Worm (Caenorhabditis elegans) whole organism, mixed stage, embryonic: ENCODE data around the gene prx-5.

ENCODE experiments used
- M03D4.4 ChIP-seq: sonication (generic microtip); optimal IDR thresholded peaks from 2 replicates; lab custom pipeline; 2017; ENCODE audit warnings: mild to moderate bottlenecking, missing genetic modification characterization, missing compliant biosample characterization
- bed-3 ChIP-seq: fragments of 200-800 bp; sonication (Bioruptor generic); optimal IDR thresholded peaks from 3 replicates; lab custom pipeline; 2018; ENCODE audit warnings: mild to moderate bottlenecking, missing genetic modification characterization, moderate library complexity, missing compliant biosample characterization
- ceh-39 ChIP-seq: fragments of 150-350 bp; optimal IDR thresholded peaks from 2 replicates; lab custom pipeline; 2014; ENCODE audit warnings: missing biosample characterization, missing genetic modification characterization
- ceh-43 ChIP-seq: fragments of 200-800 bp; sonication (Bioruptor generic); optimal IDR thresholded peaks from 2 replicates; lab custom pipeline; 2018; ENCODE audit warnings: mild to moderate bottlenecking, missing genetic modification characterization, moderate library complexity, missing compliant biosample characterization
- ceh-83 ChIP-seq: fragments of 200-800 bp; sonication (Bioruptor generic); optimal IDR thresholded peaks from 2 replicates; lab custom pipeline; 2018; ENCODE audit warnings: mild to moderate bottlenecking, missing genetic modification characterization, missing compliant biosample characterization
- elt-3 ChIP-seq: fragments of 150-350 bp; optimal IDR thresholded peaks from 2 replicates; lab custom pipeline; 2014; ENCODE audit warnings: missing biosample characterization, missing genetic modification characterization
- flh-1 ChIP-seq: fragments of 200-800 bp; sonication (Bioruptor generic); optimal IDR thresholded peaks from 2 replicates; lab custom pipeline; 2018; ENCODE audit warnings: mild to moderate bottlenecking, missing genetic modification characterization, moderate library complexity, missing compliant biosample characterization
- ham-2 ChIP-seq: fragments of 200-800 bp; sonication (Bioruptor generic); optimal IDR thresholded peaks from 2 replicates; lab custom pipeline; 2018; ENCODE audit warnings: mild to moderate bottlenecking, missing genetic modification characterization, missing compliant biosample characterization
- lin-13 ChIP-seq: fragments of 150-350 bp; optimal IDR thresholded peaks from 2 replicates; lab custom pipeline; 2014; ENCODE audit warnings: missing biosample characterization, missing genetic modification characterization
- lin-32 ChIP-seq: fragments of 200-800 bp; sonication (Bioruptor generic); optimal IDR thresholded peaks from 2 replicates; lab custom pipeline; 2018; ENCODE audit warnings: mild to moderate bottlenecking, missing genetic modification characterization, missing compliant biosample characterization
- mep-1 ChIP-seq: fragments of 150-350 bp; optimal IDR thresholded peaks from 2 replicates; lab custom pipeline; 2017; ENCODE audit warnings: missing biosample characterization, missing genetic modification reagents, missing genetic modification characterization, inconsistent platforms
- mls-2 ChIP-seq: sonication (generic microtip); optimal IDR thresholded peaks from 2 replicates; lab custom pipeline; 2016; ENCODE audit warnings: mild to moderate bottlenecking, missing genetic modification characterization, moderate library complexity, missing compliant biosample characterization
- nhr-2 ChIP-seq: fragments of 150-350 bp; optimal IDR thresholded peaks from 2 replicates; lab custom pipeline; 2014; ENCODE audit warnings: missing biosample characterization, missing genetic modification characterization
- pha-4 ChIP-seq: fragments of 150-350 bp; optimal IDR thresholded peaks from 2 replicates; lab custom pipeline; 2018; ENCODE audit warnings: missing biosample characterization, missing genetic modification reagents, missing genetic modification characterization
- sptf-1 ChIP-seq: sonication (generic microtip); optimal IDR thresholded peaks from 2 replicates; lab custom pipeline; 2017; ENCODE audit warnings: mild to moderate bottlenecking, missing genetic modification characterization, moderate library complexity, missing compliant biosample characterization
- unc-120 ChIP-seq: sonication (generic microtip); optimal IDR thresholded peaks from 2 replicates; lab custom pipeline; 2017; ENCODE audit warnings: missing genetic modification characterization, missing compliant biosample characterization; ENCODE audit not compliant: poor library complexity, severe bottlenecking
- unc-62 ChIP-seq: fragments of 150-350 bp; optimal IDR thresholded peaks from 2 replicates; lab custom pipeline; 2014; ENCODE audit warnings: missing biosample characterization, missing genetic modification reagents, missing genetic modification characterization

Gene prx-5

ce11 chrII:8751686-8752085 is 47.1 kb downstream of the prx-5 start, which contains the start of gene atf-2:
TSS of gene atf-2 (plus strand) at chrII:8751986.
- TF ChIP-seq bed-3 (GFP tag; lab: Kevin White, UChicago) (no peak), ceh-83 (GFP tag; lab: Kevin White, UChicago) (no peak), M03D4.4 (no peak), unc-62 (GFP tag; lab: Kevin White, UChicago) (no peak), elt-3 (no peak), ceh-43 (GFP tag; lab: Kevin White, UChicago) (no peak), ham-2 (GFP tag; lab: Kevin White, UChicago) (no peak)

DNA sequence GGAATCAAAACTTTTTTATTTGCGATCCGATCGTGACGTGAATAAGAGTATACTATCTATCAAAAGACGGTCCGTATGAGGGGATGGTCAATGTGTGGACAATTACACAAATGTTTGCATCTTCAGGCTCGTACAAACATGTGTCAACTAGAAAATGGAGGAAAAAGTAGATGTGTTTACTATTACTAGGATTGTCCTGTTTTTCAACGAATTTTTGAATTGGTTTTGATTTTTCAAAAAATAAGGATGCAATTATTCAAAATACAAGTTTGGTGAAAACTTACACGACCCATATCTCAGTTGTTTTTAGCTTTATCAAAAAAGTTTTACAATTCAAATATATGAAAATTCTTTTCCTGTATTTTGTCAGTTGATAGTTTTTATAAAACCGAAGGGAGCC is 50.6 kb downstream of the prx-5 start, which contains the start of gene K08F8.7:
Gene K08F8.7, minus strand, starts transcription at position 101 of the 400 bp plus-strand sequence.
- TF ChIP-seq unc-120 (tag; lab: Kevin White, UChicago) (no peak), sptf-1 (no peak), lin-32 (GFP tag; lab: Kevin White, UChicago) (no peak), elt-3 (no peak), ham-2 (GFP tag; lab: Kevin White, UChicago) (no peak), flh-1 (no peak), bed-3 (GFP tag; lab: Kevin White, UChicago) (no peak), ceh-43 (GFP tag; lab: Kevin White, UChicago) (no peak), nhr-2 (tag; lab: Kevin White, UChicago) (no peak), mls-2 (tag; lab: Kevin White, UChicago) (no peak), ceh-39 (tag; lab: Kevin White, UChicago) (no peak), mep-1 (tag; lab: Kevin White, UChicago) (no peak), pha-4 (tag; lab: Kevin White, UChicago) (no peak), lin-13 (tag; lab: Kevin White, UChicago) (no peak)
